Worm (Caenorhabditis elegans): ENCODE data around the gene T09A12.1.

DNA sequence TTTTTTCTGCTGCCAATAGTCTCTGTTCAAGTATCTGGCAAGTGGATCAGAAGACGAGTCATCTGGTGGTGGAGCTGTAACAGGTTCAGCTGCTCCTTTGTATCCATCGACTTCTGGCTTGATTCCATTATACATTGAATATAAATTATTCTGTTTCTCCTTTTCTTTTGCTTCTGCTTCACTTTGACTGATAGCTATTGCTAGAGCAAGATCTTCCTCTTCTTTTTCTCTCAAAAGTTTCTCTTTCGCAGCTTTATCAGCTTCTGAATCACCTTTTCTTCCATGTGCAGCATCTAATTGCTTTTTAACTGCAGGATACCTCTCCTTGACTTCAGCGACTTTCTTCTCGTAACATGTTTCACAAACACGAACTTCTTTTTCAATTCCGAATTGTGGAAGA, 40.7 kb upstream of the T09A12.1 start:
- TF ChIP-seq nhr-237 (tag; optimal IDR thresholded peaks at IDR 0.05) = no peak
- no peak for TF ChIP-seq R02D3.7 (tag; optimal IDR thresholded peaks at IDR 0.05)
- no peak for TF ChIP-seq ceh-82 (tag; optimal IDR thresholded peaks at IDR 0.05)
- no peak for TF ChIP-seq unc-62 (GFP tag; optimal IDR thresholded peaks at IDR 0.05)
- no peak for TF ChIP-seq unc-55 (GFP tag; optimal IDR thresholded peaks at IDR 0.05)
